Worm (Caenorhabditis elegans) whole organism, young adult: ENCODE data around the gene gpdh-2.

Experiments used
- B0035.1 ChIP-seq: sonication (generic microtip); optimal IDR thresholded peaks from 2 replicates; lab custom pipeline; 2016; ENCODE audit warnings: missing genetic modification characterization, mild to moderate bottlenecking, missing compliant biosample characterization, missing genotype, missing genetic modification reagents
- B0336.3 ChIP-seq: fragments of 200-800 bp; sonication (Bioruptor generic); IDR thresholded peaks from 2 replicates; pipeline ENCODE4 v1.3.6; 2022; ENCODE audit warnings: missing genetic modification characterization, missing compliant biosample characterization
- F10E7.11 ChIP-seq: sonication (generic microtip); optimal IDR thresholded peaks from 2 replicates; lab custom pipeline; 2017; ENCODE audit warnings: mild to moderate bottlenecking, missing genetic modification characterization, moderate library complexity, missing compliant biosample characterization
- F23B12.7 ChIP-seq: sonication (generic microtip); optimal IDR thresholded peaks from 2 replicates; lab custom pipeline; 2017; ENCODE audit warnings: missing genetic modification characterization, mild to moderate bottlenecking, missing compliant biosample characterization, antibody characterized with exemption, moderate library complexity; ENCODE audit not compliant: insufficient read depth
- F33H1.4 ChIP-seq: fragments of 200-800 bp; sonication (Bioruptor generic); IDR thresholded peaks from 2 replicates; pipeline ENCODE4 v1.3.6; 2022; ENCODE audit warnings: missing genetic modification reagents, missing genetic modification characterization, missing compliant biosample characterization
- F37B4.10 ChIP-seq: fragments of 200-800 bp; sonication (Bioruptor generic); IDR thresholded peaks from 2 replicates; pipeline ENCODE4 v1.3.6; 2022; ENCODE audit warnings: missing genetic modification characterization, missing compliant biosample characterization
- F57C9.4 ChIP-seq: sonication (generic microtip); optimal IDR thresholded peaks from 2 replicates; lab custom pipeline; 2017; ENCODE audit warnings: mild to moderate bottlenecking, missing genetic modification characterization, missing compliant biosample characterization
- aptf-2 ChIP-seq: fragments of 200-800 bp; sonication (Bioruptor generic); conservative IDR thresholded peaks from 2 replicates; pipeline ENCODE4 v1.3.6; 2022; ENCODE audit warnings: missing genetic modification reagents, missing genetic modification characterization, missing compliant biosample characterization
- atf-7 ChIP-seq: sonication (generic microtip); optimal IDR thresholded peaks from 2 replicates; lab custom pipeline; 2017; ENCODE audit warnings: mild to moderate bottlenecking, missing genetic modification characterization, missing compliant biosample characterization
- athp-1 ChIP-seq: sonication (generic microtip); optimal IDR thresholded peaks from 2 replicates; lab custom pipeline; 2017; ENCODE audit warnings: mild to moderate bottlenecking, missing genetic modification characterization, missing compliant biosample characterization
- attf-3 ChIP-seq: fragments of 200-800 bp; sonication (Bioruptor generic); conservative IDR thresholded peaks from 2 replicates; pipeline ENCODE4 v1.3.6; 2022; ENCODE audit warnings: missing genetic modification reagents, missing genetic modification characterization, missing compliant biosample characterization
- attf-5 ChIP-seq: fragments of 200-800 bp; sonication (Bioruptor generic); optimal IDR thresholded peaks from 2 replicates; lab custom pipeline; 2018; ENCODE audit warnings: mild to moderate bottlenecking, missing genetic modification characterization, missing compliant biosample characterization
- attf-6 ChIP-seq: fragments of 200-800 bp; sonication (Bioruptor generic); IDR thresholded peaks from 2 replicates; pipeline ENCODE4 v1.3.6; 2022; ENCODE audit warnings: missing genetic modification reagents, missing genetic modification characterization, missing compliant biosample characterization
- cebp-2 ChIP-seq: fragments of 200-800 bp; sonication (Bioruptor generic); IDR thresholded peaks from 2 replicates; pipeline ENCODE4 v1.3.6; 2022; ENCODE audit warnings: missing genetic modification characterization, missing compliant biosample characterization
- ceh-91 ChIP-seq: fragments of 200-800 bp; sonication (Bioruptor generic); IDR thresholded peaks from 2 replicates; pipeline ENCODE4 v1.3.6; 2022; ENCODE audit warnings: missing genetic modification reagents, missing genetic modification characterization, missing compliant biosample characterization
- die-1 ChIP-seq: sonication (generic microtip); optimal IDR thresholded peaks from 2 replicates; lab custom pipeline; 2016; ENCODE audit warnings: missing genotype, mild to moderate bottlenecking, missing genetic modification characterization, missing compliant biosample characterization
- dox-1 ChIP-seq: fragments of 200-800 bp; sonication (Bioruptor generic); IDR thresholded peaks from 2 replicates; pipeline ENCODE4 v1.3.6; 2022; ENCODE audit warnings: missing genetic modification reagents, missing genetic modification characterization, missing compliant biosample characterization
- dpff-1 ChIP-seq: sonication (generic microtip); optimal IDR thresholded peaks from 2 replicates; lab custom pipeline; 2017; ENCODE audit warnings: mild to moderate bottlenecking, missing genetic modification characterization, missing compliant biosample characterization
- dpl-1 ChIP-seq: fragments of 150-350 bp; optimal IDR thresholded peaks from 2 replicates; lab custom pipeline; 2014; ENCODE audit warnings: missing biosample characterization, missing genetic modification reagents, missing genetic modification characterization
- efl-1 ChIP-seq: fragments of 150-350 bp; optimal IDR thresholded peaks from 2 replicates; lab custom pipeline; 2014; ENCODE audit warnings: missing biosample characterization, missing genetic modification reagents, missing genetic modification characterization
- egl-18 ChIP-seq: fragments of 200-800 bp; sonication (Bioruptor generic); IDR thresholded peaks from 2 replicates; pipeline ENCODE4 v1.3.6; 2022; ENCODE audit warnings: missing genetic modification reagents, missing genetic modification characterization, missing compliant biosample characterization
- fkh-3 ChIP-seq: sonication (generic microtip); optimal IDR thresholded peaks from 2 replicates; lab custom pipeline; 2016; ENCODE audit warnings: mild to moderate bottlenecking, missing genetic modification characterization, missing compliant biosample characterization
- hmg-20 ChIP-seq: fragments of 200-800 bp; sonication (Bioruptor generic); IDR thresholded peaks from 2 replicates; pipeline ENCODE4 v1.3.6; 2022; ENCODE audit warnings: missing genetic modification reagents, missing genetic modification characterization, missing compliant biosample characterization
- hsf-1 ChIP-seq: fragments of 200-800 bp; sonication (Bioruptor generic); IDR thresholded peaks from 2 replicates; pipeline ENCODE4 v1.3.6; 2022; ENCODE audit warnings: missing genetic modification reagents, missing genetic modification characterization, missing compliant biosample characterization
- lag-1 ChIP-seq: fragments of 200-800 bp; sonication (Bioruptor generic); IDR thresholded peaks from 2 replicates; pipeline ENCODE4 v1.3.6; 2022; ENCODE audit warnings: missing genetic modification reagents, missing genetic modification characterization, missing compliant biosample characterization
- let-526 ChIP-seq: fragments of 200-800 bp; sonication (Bioruptor generic); IDR thresholded peaks from 2 replicates; pipeline ENCODE4 v1.3.6; 2022; ENCODE audit warnings: missing genetic modification reagents, missing genetic modification characterization, missing compliant biosample characterization
- let-607 ChIP-seq, 2 experiments: fragments of 200-800 bp in 1 of 2; sonication (Bioruptor generic) in 1 of 2; sonication (generic microtip) in 1 of 2; optimal IDR thresholded peaks; 2 replicates each; lab custom pipeline; 2016 to 2018; ENCODE audit warnings: mild to moderate bottlenecking in 2 of 2, missing compliant biosample characterization in 2 of 2, missing genetic modification characterization in 2 of 2, moderate library complexity in 2 of 2, missing genotype in 1 of 2
- lsl-1 ChIP-seq: fragments of 200-800 bp; sonication (Bioruptor generic); optimal IDR thresholded peaks from 2 replicates; lab custom pipeline; 2018; ENCODE audit warnings: mild to moderate bottlenecking, missing genetic modification characterization, moderate library complexity, missing compliant biosample characterization
- madf-6 ChIP-seq: fragments of 200-800 bp; sonication (Bioruptor generic); IDR thresholded peaks from 2 replicates; pipeline ENCODE4 v1.3.6; 2022; ENCODE audit warnings: missing genetic modification reagents, missing genetic modification characterization, missing compliant biosample characterization
- mes-4 ChIP-seq: sonication (generic microtip); optimal IDR thresholded peaks from 2 replicates; lab custom pipeline; 2016; ENCODE audit warnings: missing genotype, missing genetic modification characterization, missing compliant biosample characterization
- mxl-1 ChIP-seq: sonication (generic microtip); optimal IDR thresholded peaks from 2 replicates; lab custom pipeline; 2016; ENCODE audit warnings: missing genetic modification characterization, missing compliant biosample characterization
- nfya-1 ChIP-seq: sonication (generic microtip); optimal IDR thresholded peaks from 2 replicates; lab custom pipeline; 2017; ENCODE audit warnings: antibody characterized with exemption, missing compliant biosample characterization, missing genetic modification characterization, borderline replicate concordance; ENCODE audit not compliant: insufficient read depth
- nfyb-1 ChIP-seq: fragments of 200-800 bp; sonication (Bioruptor generic); IDR thresholded peaks from 2 replicates; pipeline ENCODE4 v1.3.6; 2022; ENCODE audit warnings: missing genetic modification reagents, missing genetic modification characterization, missing compliant biosample characterization
- nhr-120 ChIP-seq: fragments of 200-800 bp; sonication (Bioruptor generic); IDR thresholded peaks from 2 replicates; pipeline ENCODE4 v1.3.6; 2022; ENCODE audit warnings: missing genetic modification characterization, missing compliant biosample characterization
- rpc-1 ChIP-seq, 2 experiments: fragments of 150-350 bp in 1 of 2; sonication (generic microtip) in 1 of 2; optimal IDR thresholded peaks; 2 replicates each; lab custom pipeline; 2014 to 2018; ENCODE audit warnings: missing biosample characterization in 1 of 2, missing genetic modification characterization in 1 of 2, missing genetic modification reagents in 1 of 2, missing genotype in 1 of 2
- snpc-1.3 ChIP-seq: sonication (generic microtip); optimal IDR thresholded peaks from 2 replicates; lab custom pipeline; 2017; ENCODE audit warnings: missing genetic modification characterization, mild to moderate bottlenecking, missing compliant biosample characterization, antibody characterized with exemption, moderate library complexity, missing genotype, missing genetic modification reagents; ENCODE audit not compliant: insufficient read depth
- snpc-3.4 ChIP-seq: sonication (generic microtip); optimal IDR thresholded peaks from 2 replicates; lab custom pipeline; 2017; ENCODE audit warnings: missing genetic modification characterization, mild to moderate bottlenecking, missing compliant biosample characterization, antibody characterized with exemption, moderate library complexity, missing genotype, missing genetic modification reagents
- snpc-4 ChIP-seq, 5 experiments: fragments of 150-350 bp in 1 of 5; sonication (generic microtip) in 4 of 5; optimal IDR thresholded peaks; 2 replicates each; lab custom pipeline; 2014 to 2018; ENCODE audit warnings: missing genetic modification characterization in 5 of 5, missing biosample characterization in 3 of 5, antibody characterized with exemption in 2 of 5, mild to moderate bottlenecking in 2 of 5, missing compliant biosample characterization in 2 of 5, missing genotype in 2 of 5, moderate library complexity in 2 of 5, missing genetic modification reagents in 1 of 5
- tbx-9 ChIP-seq: sonication (generic microtip); optimal IDR thresholded peaks from 2 replicates; lab custom pipeline; 2016; ENCODE audit warnings: borderline replicate concordance, missing genetic modification characterization, inconsistent platforms, missing compliant biosample characterization

The gpdh-2 gene

ce11 chrIII:9817894-9818293, 41.1 kb downstream of the gpdh-2 start (continued):
- TF ChIP-seq madf-6 (GFP tag; lab: Robert Waterston, UW) (peak; percentile 60), dpl-1 (no peak), B0035.1 (tag; lab: Kevin White, UChicago) (no peak), mes-4 (tag; lab: Kevin White, UChicago) (no peak), dpff-1 (tag; lab: Kevin White, UChicago) (no peak), atf-7 (tag; lab: Kevin White, UChicago) (no peak), snpc-4 (GFP tag; optimal IDR thresholded peaks at IDR 0.05; lab: Kevin White, UChicago) (no peak), snpc-4 (tag; optimal IDR thresholded peaks at IDR 0.05; lab: Kevin White, UChicago) (no peak), F57C9.4 (no peak), F33H1.4 (GFP tag; lab: Robert Waterston, UW) (peak; percentile 31), let-526 (no peak), ceh-91 (GFP tag; lab: Robert Waterston, UW) (no peak), nhr-120 (no peak), die-1 (tag; lab: Kevin White, UChicago) (no peak), F37B4.10 (GFP tag; lab: Robert Waterston, UW) (no peak), hmg-20 (no peak), egl-18 (GFP tag; lab: Robert Waterston, UW) (no peak), dox-1 (GFP tag; lab: Robert Waterston, UW) (peak; percentile 30; the same call in 1 of the 2 replicates), fkh-3 (no peak), snpc-3.4 (tag; lab: Kevin White, UChicago) (peak; percentile 1), F10E7.11 (no peak), hsf-1 (GFP tag; lab: Robert Waterston, UW) (no peak), nfyb-1 (GFP tag; lab: Robert Waterston, UW) (no peak), efl-1 (GFP tag; lab: Kevin White, UChicago) (peak; percentile 35), aptf-2 (GFP tag; lab: Robert Waterston, UW) (no peak), mxl-1 (tag; lab: Kevin White, UChicago) (no peak), cebp-2 (GFP tag; lab: Robert Waterston, UW) (no peak), lag-1 (GFP tag; lab: Robert Waterston, UW) (no peak), let-607 (tag; optimal IDR thresholded peaks at IDR 0.05; lab: Kevin White, UChicago) (no peak), rpc-1 (optimal IDR thresholded peaks at IDR 0.05; lab: Kevin White, UChicago) (no peak), rpc-1 (tag; optimal IDR thresholded peaks at IDR 0.05; lab: Kevin White, UChicago) (no peak), athp-1 (tag; lab: Kevin White, UChicago) (no peak), B0336.3 (GFP tag; lab: Robert Waterston, UW) (no peak), snpc-1.3 (tag; lab: Kevin White, UChicago) (no peak), attf-5 (GFP tag; lab: Kevin White, UChicago) (no peak), attf-3 (GFP tag; lab: Robert Waterston, UW) (no peak), F23B12.7 (tag; lab: Kevin White, UChicago) (no peak), lsl-1 (GFP tag; lab: Kevin White, UChicago) (peak; percentile 93), nfya-1 (tag; lab: Kevin White, UChicago) (no peak), tbx-9 (tag; lab: Kevin White, UChicago) (no peak), attf-6 (GFP tag; lab: Robert Waterston, UW) (no peak)
